Worm (Caenorhabditis elegans): Measurements from ENCODE around the gene F22E5.1.
"Not testable (repeated sequence)": the region's sequence is repeated elsewhere in the genome, so short reads cannot be mapped to it uniquely, and the experiment has no call there.

Gene F22E5.1

ce11 chrII:2673534-2673933, at the start of gene F22E5.1, which contains the start of gene F22E5.20:
Gene F22E5.1 (plus strand): TSS chrII:2673775.
Gene F22E5.20 (minus strand): TSS chrII:2673634.
- TF ChIP-seq ceh-82 (tag; optimal IDR thresholded peaks at IDR 0.05); ceh-16 (tag; optimal IDR thresholded peaks at IDR 0.05); sea-2 (GFP tag; optimal IDR thresholded peaks at IDR 0.05): not testable (repeated sequence)

- TF ChIP-seq zag-1 (tag; optimal IDR thresholded peaks at IDR 0.05) (no peak), lin-15B (tag; optimal IDR thresholded peaks at IDR 0.05) (no peak), unc-62 (GFP tag; optimal IDR thresholded peaks at IDR 0.05) (no peak), R02D3.7 (tag; optimal IDR thresholded peaks at IDR 0.05) (no peak), mml-1 (tag; optimal IDR thresholded peaks at IDR 0.05) (no peak), egl-27 (tag; optimal IDR thresholded peaks at IDR 0.05) (no peak), ceh-9 (tag; optimal IDR thresholded peaks at IDR 0.05) (no peak), nhr-76 (tag; optimal IDR thresholded peaks at IDR 0.05) (no peak), nhr-77 (tag; optimal IDR thresholded peaks at IDR 0.05) (no peak), lsy-12 (tag; optimal IDR thresholded peaks at IDR 0.05) (no peak)
Observed at ce11 chrII:2624792-2625191, 48.8 kb upstream of the F22E5.1 start, which contains the start of gene lgc-28. Gene lgc-28 (plus strand): TSS chrII:2625092.

- TF ChIP-seq mdl-1 (tag; optimal IDR thresholded peaks at IDR 0.05): no peak
- TF ChIP-seq fkh-2 (tag; optimal IDR thresholded peaks at IDR 0.05): no peak
- TF ChIP-seq nhr-77 (tag; optimal IDR thresholded peaks at IDR 0.05): no peak
- TF ChIP-seq aly-2 (tag; optimal IDR thresholded peaks at IDR 0.05): no peak
Observed at ce11 chrII:2627154-2627799, 46.3 kb upstream of the F22E5.1 start, which contains the start of gene sri-71. Gene sri-71 (plus strand): TSS chrII:2627749.

ce11 chrII:2628401-2628800, 45.2 kb upstream of the F22E5.1 start:
- TF ChIP-seq unc-39 (tag; optimal IDR thresholded peaks at IDR 0.05) (no peak), mml-1 (tag; optimal IDR thresholded peaks at IDR 0.05) (no peak), pha-4 (tag; optimal IDR thresholded peaks at IDR 0.05) (no peak), hmg-11 (tag; optimal IDR thresholded peaks at IDR 0.05) (no peak), R02D3.7 (tag; optimal IDR thresholded peaks at IDR 0.05) (no peak), unc-62 (GFP tag; optimal IDR thresholded peaks at IDR 0.05) (no peak), zag-1 (tag; optimal IDR thresholded peaks at IDR 0.05) (no peak), nhr-11 (tag; optimal IDR thresholded peaks at IDR 0.05) (no peak), eor-1 (tag; optimal IDR thresholded peaks at IDR 0.05) (no peak), sea-2 (GFP tag; optimal IDR thresholded peaks at IDR 0.05) (no peak), fkh-2 (tag; optimal IDR thresholded peaks at IDR 0.05) (no peak), snpc-4 (tag; optimal IDR thresholded peaks at IDR 0.05) (no peak), egl-27 (tag; optimal IDR thresholded peaks at IDR 0.05) (no peak), nhr-23 (tag; optimal IDR thresholded peaks at IDR 0.05) (no peak), fkh-10 (GFP tag; optimal IDR thresholded peaks at IDR 0.05) (no peak), ztf-11 (tag; optimal IDR thresholded peaks at IDR 0.05) (no peak), fos-1 (tag; optimal IDR thresholded peaks at IDR 0.05) (no peak), daf-12 (tag; optimal IDR thresholded peaks at IDR 0.05) (no peak)

ce11 chrII:2629270-2629669, 44.3 kb upstream of the F22E5.1 start, which contains the start of gene sri-37:
Gene sri-37 (plus strand): TSS chrII:2629570.
- TF ChIP-seq ceh-82 (tag; optimal IDR thresholded peaks at IDR 0.05) (no peak), nhr-25 (tag; optimal IDR thresholded peaks at IDR 0.05) (no peak), fkh-2 (tag; optimal IDR thresholded peaks at IDR 0.05) (no peak)

ce11 chrII:2631169-2631568, 42.4 kb upstream of the F22E5.1 start, which contains the start of gene D2062.1:
Gene D2062.1 (plus strand): TSS chrII:2631469.
- TF ChIP-seq ceh-16 (tag; optimal IDR thresholded peaks at IDR 0.05): no peak
- no peak for TF ChIP-seq egl-27 (tag; optimal IDR thresholded peaks at IDR 0.05)
- no peak for TF ChIP-seq ama-1 (optimal IDR thresholded peaks at IDR 0.05)
- no peak for TF ChIP-seq elt-2 (tag; optimal IDR thresholded peaks at IDR 0.05)
- TF ChIP-seq nhr-76 (tag; optimal IDR thresholded peaks at IDR 0.05): no peak
- TF ChIP-seq nhr-77 (tag; optimal IDR thresholded peaks at IDR 0.05): no peak
- no peak for TF ChIP-seq aly-2 (tag; optimal IDR thresholded peaks at IDR 0.05)
- no peak for TF ChIP-seq nhr-43 (tag; optimal IDR thresholded peaks at IDR 0.05; ENCODE audit: poor library complexity, severe bottlenecking)
- TF ChIP-seq fkh-10 (GFP tag; optimal IDR thresholded peaks at IDR 0.05): no peak
